Fruit fly (Drosophila melanogaster): ENCODE data around the gene CG9399.

The CG9399 gene

DNA sequence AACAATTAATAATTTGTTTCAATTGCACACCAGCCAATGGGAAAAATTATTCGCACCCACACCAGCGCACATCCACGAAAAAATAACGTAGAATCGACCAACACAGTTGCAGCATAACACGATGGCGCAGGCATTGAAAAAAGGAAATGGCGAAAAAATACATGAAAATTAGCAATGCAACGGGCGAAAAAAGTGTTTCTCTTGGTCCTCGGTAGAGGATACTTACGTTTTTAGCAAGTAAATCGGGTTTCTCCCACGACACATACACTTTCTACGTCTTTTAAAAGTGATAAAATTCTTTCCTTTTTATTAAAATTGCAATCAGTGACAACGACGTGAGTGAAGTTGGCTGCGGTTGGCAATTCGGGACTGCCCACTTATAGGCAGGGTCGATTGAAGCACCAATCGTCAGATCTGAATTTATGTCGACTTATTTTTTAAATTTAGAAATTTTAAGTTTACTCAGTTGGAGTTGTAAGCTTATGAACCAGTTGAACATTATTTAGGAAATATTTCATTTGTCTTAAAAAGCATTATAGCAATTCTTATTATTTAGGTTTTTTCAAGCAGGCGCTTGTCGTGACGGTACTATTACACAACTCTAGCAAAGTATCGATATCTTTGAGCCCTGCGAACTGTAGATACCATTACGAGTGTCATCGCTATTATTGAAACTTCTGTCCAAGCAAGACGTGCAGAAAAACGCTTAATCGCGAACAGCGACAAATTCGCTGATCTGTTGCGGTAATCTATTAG lies 3.5 kb upstream of the CG9399 start, which contains the start of the genes Kap-alpha3 and Son (continued):
- TF ChIP-seq ara (GFP tag; IDR thresholded peaks at IDR 0.05) (peak; percentile 76), Stat92E (GFP tag; optimal IDR thresholded peaks at IDR 0.05) (peak in 1 of 3 experiments; percentile 60), CG7357 (GFP tag; IDR thresholded peaks at IDR 0.05) (peak; percentile 71), bsh (GFP tag; optimal IDR thresholded peaks at IDR 0.05) (peak; percentile 44 to 80), CG34224 (GFP tag; IDR thresholded peaks at IDR 0.05; ENCODE audit: partially characterized antibody) (peak; percentile 82), Ada2b (GFP tag; IDR thresholded peaks at IDR 0.05) (peak; percentile 76), CG9797 (GFP tag; optimal IDR thresholded peaks at IDR 0.05) (peak; percentile 73), gt (GFP tag; IDR thresholded peaks at IDR 0.05) (peak; percentile 82), CG11085 (GFP tag; IDR thresholded peaks at IDR 0.05) (peak; percentile 93), CG17612 (GFP tag; IDR thresholded peaks at IDR 0.05) (peak; percentile 66), CG17328 (GFP tag; IDR thresholded peaks at IDR 0.05) (peak; percentile 89), Trl (optimal IDR thresholded peaks at IDR 0.05) (no peak), Trl (GFP tag; optimal IDR thresholded peaks at IDR 0.05) (peak; percentile 95), vfl (GFP tag; optimal IDR thresholded peaks at IDR 0.05) (peak; percentile 88), CG5180 (GFP tag; optimal IDR thresholded peaks at IDR 0.05) (peak; percentile 80), shn (GFP tag; optimal IDR thresholded peaks at IDR 0.05) (peak; percentile 96), HLHmδ (GFP tag; optimal IDR thresholded peaks at IDR 0.05) (peak; percentile 97), NK7.1 (GFP tag; optimal IDR thresholded peaks at IDR 0.05) (peak; percentile 92), CG34376 (GFP tag; optimal IDR thresholded peaks at IDR 0.05) (peak; percentile 98), Sin3A (optimal IDR thresholded peaks at IDR 0.05) (peak; percentile 97), CG5245 (GFP tag; optimal IDR thresholded peaks at IDR 0.05) (peak; percentile 88), kay (GFP tag; optimal IDR thresholded peaks at IDR 0.05) (peak; percentile 80), ssp (GFP tag; IDR thresholded peaks at IDR 0.05) (peak; percentile 84), CG6254 (GFP tag; optimal IDR thresholded peaks at IDR 0.05) (peak; percentile 73), CG4617 (GFP tag; optimal IDR thresholded peaks at IDR 0.05; ENCODE audit: borderline replicate concordance) (peak; percentile 87), dmrt11E (tag; optimal IDR thresholded peaks at IDR 0.05) (peak; percentile 85), CG6272 (GFP tag; IDR thresholded peaks at IDR 0.05) (peak; percentile 91), CG13287 (GFP tag; IDR thresholded peaks at IDR 0.05; ENCODE audit: partially characterized antibody) (peak; percentile 89), HmgD (GFP tag; optimal IDR thresholded peaks at IDR 0.05) (peak; percentile 84), H15 (GFP tag; IDR thresholded peaks at IDR 0.05) (peak; percentile 92), CG13894 (tag; optimal IDR thresholded peaks at IDR 0.05) (peak; percentile 91), CG10267 (tag; optimal IDR thresholded peaks at IDR 0.05) (peak; percentile 91), unpg (GFP tag; optimal IDR thresholded peaks at IDR 0.05) (peak; percentile 82), Dbx (GFP tag; IDR thresholded peaks at IDR 0.05) (peak; percentile 93), ham (GFP tag; IDR thresholded peaks at IDR 0.05) (peak; percentile 63; the same call in 1 of the 2 replicates), Bdp1 (GFP tag; optimal IDR thresholded peaks at IDR 0.05) (peak; percentile 91), Spps (tag; optimal IDR thresholded peaks at IDR 0.05) (peak; percentile 82), C15 (GFP tag; IDR thresholded peaks at IDR 0.05) (peak; percentile 80; the same call in 2 of the 3 replicates), CG11247 (GFP tag; IDR thresholded peaks at IDR 0.05) (peak; percentile 83), CG42726 (GFP tag; IDR thresholded peaks at IDR 0.05; ENCODE audit: partially characterized antibody) (peak; percentile 65), Lpt (GFP tag; optimal IDR thresholded peaks at IDR 0.05) (no peak), kni (GFP tag; optimal IDR thresholded peaks at IDR 0.05) (peak; percentile 98), Dek (tag; optimal IDR thresholded peaks at IDR 0.05) (peak; percentile 87), CG12236 (GFP tag; optimal IDR thresholded peaks at IDR 0.05) (peak; percentile 86), sim (GFP tag; IDR thresholded peaks at IDR 0.05) (peak; percentile 58), slbo (GFP tag; IDR thresholded peaks at IDR 0.05) (peak; percentile 93), CHES-1-like (GFP tag; optimal IDR thresholded peaks at IDR 0.05) (peak; percentile 95), phol (tag; optimal IDR thresholded peaks at IDR 0.05) (peak; percentile 95), NC2α (GFP tag; optimal IDR thresholded peaks at IDR 0.05) (peak; percentile 88), dati (GFP tag; IDR thresholded peaks at IDR 0.05) (peak; percentile 74)

Measured in whole organism, embryonic.